Worm (Caenorhabditis elegans): ENCODE data around the gene F47B8.18.

F47B8.18 gene

ce11 chrV:14354258-14354877, 29.1 kb upstream of the F47B8.18 start, which contains the start of gene Y49A3A.3 (continued):
- TF ChIP-seq ceh-88 (GFP tag; IDR thresholded peaks at IDR 0.05) (no peak), elt-2 (tag; optimal IDR thresholded peaks at IDR 0.05) (peak; percentile 15), rnt-1 (tag; optimal IDR thresholded peaks at IDR 0.05) (peak; percentile 11), unc-98 (GFP tag; IDR thresholded peaks at IDR 0.05) (no peak), nhr-90 (tag; optimal IDR thresholded peaks at IDR 0.05; ENCODE audit: poor library complexity) (peak; percentile 67), mab-9 (GFP tag; IDR thresholded peaks at IDR 0.05) (no peak), zag-1 (tag; optimal IDR thresholded peaks at IDR 0.05) (no peak), nhr-71 (tag; optimal IDR thresholded peaks at IDR 0.05) (peak; percentile 60)

ce11 chrV:14352032-14352431, 26.8 kb upstream of the F47B8.18 start:
- TF ChIP-seq fkh-4 (tag; optimal IDR thresholded peaks at IDR 0.05; ENCODE audit: borderline replicate concordance) (no peak), mep-1 (tag; optimal IDR thresholded peaks at IDR 0.05) (no peak), grh-1 (GFP tag; IDR thresholded peaks at IDR 0.05) (no peak), zip-4 (GFP tag; optimal IDR thresholded peaks at IDR 0.05) (no peak), lsy-2 (tag; optimal IDR thresholded peaks at IDR 0.05) (no peak), ama-1 (optimal IDR thresholded peaks at IDR 0.05) (no peak), pax-3 (tag; optimal IDR thresholded peaks at IDR 0.05) (no peak), nhr-237 (tag; optimal IDR thresholded peaks at IDR 0.05) (no peak), hlh-17 (GFP tag; optimal IDR thresholded peaks at IDR 0.05; ENCODE audit: borderline replicate concordance) (no peak), vab-15 (tag; optimal IDR thresholded peaks at IDR 0.05) (no peak), dpl-1 (GFP tag; optimal IDR thresholded peaks at IDR 0.05) (no peak), nhr-11 (tag; optimal IDR thresholded peaks at IDR 0.05) (no peak), nhr-47 (tag; optimal IDR thresholded peaks at IDR 0.05) (no peak), ceh-63 (GFP tag; optimal IDR thresholded peaks at IDR 0.05) (no peak), pag-3 (tag; optimal IDR thresholded peaks at IDR 0.05; ENCODE audit: borderline replicate concordance, insufficient read depth) (no peak)

ce11 chrV:14351629-14352028, 26.4 kb upstream of the F47B8.18 start, which contains the start of gene vha-13:
TSS of gene vha-13 (plus strand) at chrV:14351709.
- TF ChIP-seq sup-37 (GFP tag; optimal IDR thresholded peaks at IDR 0.05) (no peak), nhr-84 (tag; optimal IDR thresholded peaks at IDR 0.05) (no peak), egl-27 (tag; optimal IDR thresholded peaks at IDR 0.05) (no peak), nhr-85 (tag) (peak; percentile 42), unc-86 (tag; optimal IDR thresholded peaks at IDR 0.05) (no peak), efl-1 (optimal IDR thresholded peaks at IDR 0.05) (no peak), efl-1 (GFP tag; optimal IDR thresholded peaks at IDR 0.05 in 1 of 2) (peak in 1 of 2 experiments; percentile 65), C04F5.9 (tag; optimal IDR thresholded peaks at IDR 0.05) (no peak)

- TF ChIP-seq zag-1 (tag; optimal IDR thresholded peaks at IDR 0.05) (no peak), nhr-77 (tag; optimal IDR thresholded peaks at IDR 0.05) (peak; percentile 86), nhr-20 (tag; optimal IDR thresholded peaks at IDR 0.05) (peak; percentile 85), sox-4 (tag; optimal IDR thresholded peaks at IDR 0.05) (peak; percentile 8), fkh-4 (tag; optimal IDR thresholded peaks at IDR 0.05; ENCODE audit: borderline replicate concordance) (no peak), ceh-90 (tag; optimal IDR thresholded peaks at IDR 0.05) (no peak), zip-4 (GFP tag; optimal IDR thresholded peaks at IDR 0.05) (no peak), rnt-1 (tag; optimal IDR thresholded peaks at IDR 0.05) (peak; percentile 73), C34B4.2 (tag; optimal IDR thresholded peaks at IDR 0.05) (no peak), nhr-90 (tag; optimal IDR thresholded peaks at IDR 0.05; ENCODE audit: poor library complexity) (peak; percentile 45), ceh-63 (GFP tag; optimal IDR thresholded peaks at IDR 0.05) (no peak), nhr-85 (tag) (peak; percentile 77), C16A3.4 (tag; optimal IDR thresholded peaks at IDR 0.05) (peak; percentile 74), alr-1 (tag; optimal IDR thresholded peaks at IDR 0.05; ENCODE audit: borderline replicate concordance) (no peak), tbx-2 (tag; optimal IDR thresholded peaks at IDR 0.05) (peak; percentile 77), lin-14 (GFP tag; optimal IDR thresholded peaks at IDR 0.05) (peak; percentile 96), elt-2 (tag; optimal IDR thresholded peaks at IDR 0.05) (peak; percentile 8), egl-13 (tag; optimal IDR thresholded peaks at IDR 0.05) (peak; percentile 67), efl-3 (GFP tag; optimal IDR thresholded peaks at IDR 0.05) (no peak), lir-3 (tag; optimal IDR thresholded peaks at IDR 0.05; ENCODE audit: poor library complexity) (peak; percentile 39), isw-1 (GFP tag; IDR thresholded peaks at IDR 0.05) (peak; percentile 60), pax-3 (tag; optimal IDR thresholded peaks at IDR 0.05) (peak; percentile 85), ztf-4 (tag; optimal IDR thresholded peaks at IDR 0.05) (no peak), mef-2 (tag; optimal IDR thresholded peaks at IDR 0.05) (no peak)
These were observed 25.7 kb upstream of the F47B8.18 start for ce11 chrV:14350949-14351348.
